Worm (Caenorhabditis elegans) whole organism, L4 larva: Measurements from ENCODE around the gene gcy-33.
A peak's percentile ranks its signal among the peaks of the same experiment; 100 is the strongest.

ENCODE experiments used
- F26F4.8 ChIP-seq: fragments of 200-800 bp; sonication (Bioruptor generic); conservative IDR thresholded peaks from 2 replicates; pipeline ENCODE4 v1.3.6; 2022; ENCODE audit warnings: missing genetic modification characterization, missing compliant biosample characterization
- F37D6.2 ChIP-seq: sonication (generic microtip); optimal IDR thresholded peaks from 2 replicates; lab custom pipeline; 2016; ENCODE audit warnings: mild to moderate bottlenecking, missing genetic modification characterization, missing compliant biosample characterization
- R02D3.7 ChIP-seq: fragments of 150-350 bp; sonication (generic microtip); optimal IDR thresholded peaks from 3 replicates; lab custom pipeline; 2014; ENCODE audit warnings: missing biosample characterization, missing genetic modification characterization
- Y48G9A.11 ChIP-seq: fragments of 200-800 bp; sonication (Bioruptor generic); IDR thresholded peaks from 2 replicates; pipeline ENCODE4 v1.3.6; 2022; ENCODE audit warnings: missing genetic modification reagents, missing genetic modification characterization, missing compliant biosample characterization
- ZK546.5 ChIP-seq, 2 experiments: sonication (generic microtip); optimal IDR thresholded peaks; 2 replicates each; lab custom pipeline; 2017; ENCODE audit warnings: missing biosample characterization in 2 of 2, missing genetic modification characterization in 2 of 2
- aha-1 ChIP-seq: fragments of 150-350 bp; peaks from one replicate; lab custom pipeline; 2014; ENCODE audit warnings: missing biosample characterization, missing genetic modification characterization
- aly-2 ChIP-seq: sonication (generic microtip); optimal IDR thresholded peaks from 2 replicates; lab custom pipeline; 2018; ENCODE audit warnings: missing biosample characterization, missing genetic modification characterization
- ama-1 ChIP-seq: fragments of 150-350 bp; optimal IDR thresholded peaks from 2 replicates; lab custom pipeline; 2014; ENCODE audit warnings: inconsistent platforms, mixed read lengths
- arid-1 ChIP-seq: fragments of 200-800 bp; sonication (Bioruptor generic); conservative IDR thresholded peaks from 2 replicates; pipeline ENCODE4 v1.3.6; 2022; ENCODE audit warnings: missing genetic modification reagents, missing genetic modification characterization, missing compliant biosample characterization
- attf-4 ChIP-seq: sonication (generic microtip); optimal IDR thresholded peaks from 3 replicates; lab custom pipeline; 2017; ENCODE audit warnings: missing biosample characterization, missing genetic modification characterization
- ceh-20 ChIP-seq: fragments of 200-800 bp; sonication (Bioruptor generic); IDR thresholded peaks from 2 replicates; pipeline ENCODE4 v1.3.6; 2022; ENCODE audit warnings: missing genetic modification reagents, missing genetic modification characterization, missing compliant biosample characterization
- ceh-32 ChIP-seq: sonication (generic microtip); optimal IDR thresholded peaks from 2 replicates; lab custom pipeline; 2016; ENCODE audit warnings: mild to moderate bottlenecking, missing genetic modification characterization, missing compliant biosample characterization; ENCODE audit not compliant: poor library complexity
- ces-1 ChIP-seq: fragments of 150-350 bp; sonication (generic microtip); optimal IDR thresholded peaks from 4 replicates; lab custom pipeline; 2014; ENCODE audit warnings: missing biosample characterization, missing genetic modification reagents, missing genetic modification characterization
- ctbp-1 ChIP-seq: fragments of 200-800 bp; sonication (Bioruptor generic); IDR thresholded peaks from 2 replicates; pipeline ENCODE4 v1.3.6; 2022; ENCODE audit warnings: missing genetic modification reagents, missing genetic modification characterization, missing compliant biosample characterization
- daf-12 ChIP-seq: fragments of 150-350 bp; optimal IDR thresholded peaks from 2 replicates; lab custom pipeline; 2014; ENCODE audit warnings: missing biosample characterization, missing genetic modification reagents, missing genetic modification characterization
- daf-16 ChIP-seq, 3 experiments: sonication (generic microtip); optimal IDR thresholded peaks; 2 replicates each; lab custom pipeline; 2016 to 2017; ENCODE audit warnings: missing genetic modification characterization in 3 of 3, missing genetic modification reagents in 3 of 3, mild to moderate bottlenecking in 2 of 3, missing compliant biosample characterization in 2 of 3, missing biosample characterization in 1 of 3, moderate library complexity in 1 of 3
- daf-19 ChIP-seq: fragments of 200-800 bp; sonication (Bioruptor generic); conservative IDR thresholded peaks from 2 replicates; pipeline ENCODE4 v1.3.6; 2022; ENCODE audit warnings: missing genetic modification characterization, missing compliant biosample characterization
- daf-8 ChIP-seq: fragments of 200-800 bp; sonication (Bioruptor generic); IDR thresholded peaks from 2 replicates; pipeline ENCODE4 v1.3.6; 2022; ENCODE audit warnings: missing genetic modification characterization, missing compliant biosample characterization
- dmd-9 ChIP-seq: fragments of 200-800 bp; sonication (Bioruptor generic); IDR thresholded peaks from 2 replicates; pipeline ENCODE4 v1.3.6; 2022; ENCODE audit warnings: missing genetic modification reagents, missing genetic modification characterization, missing compliant biosample characterization
- egl-27 ChIP-seq: sonication (generic microtip); optimal IDR thresholded peaks from 3 replicates; lab custom pipeline; 2017; ENCODE audit warnings: missing biosample characterization, missing genetic modification reagents, missing genetic modification characterization
- fkh-10 ChIP-seq: fragments of 150-350 bp; optimal IDR thresholded peaks from 2 replicates; lab custom pipeline; 2014; ENCODE audit warnings: missing biosample characterization, missing genetic modification reagents, missing genetic modification characterization
- fos-1 ChIP-seq: fragments of 150-350 bp; optimal IDR thresholded peaks from 2 replicates; lab custom pipeline; 2014; ENCODE audit warnings: missing biosample characterization, missing genetic modification characterization
- gei-8 ChIP-seq: fragments of 200-800 bp; sonication (Bioruptor generic); optimal IDR thresholded peaks from 2 replicates; lab custom pipeline; 2018; ENCODE audit warnings: mild to moderate bottlenecking, missing genetic modification characterization, missing compliant biosample characterization
- hif-1 ChIP-seq, 2 experiments: sonication (generic microtip); optimal IDR thresholded peaks; 2 replicates each; lab custom pipeline; 2016 to 2017; ENCODE audit warnings: missing compliant biosample characterization in 2 of 2, missing genetic modification characterization in 2 of 2, missing genetic modification reagents in 2 of 2, missing genotype in 2 of 2, mild to moderate bottlenecking in 1 of 2
- hlh-11 ChIP-seq: fragments of 200-800 bp; sonication (Bioruptor generic); optimal IDR thresholded peaks from 2 replicates; lab custom pipeline; 2018; ENCODE audit warnings: mild to moderate bottlenecking, missing genetic modification characterization, missing compliant biosample characterization
- hlh-30 ChIP-seq: sonication (generic microtip); optimal IDR thresholded peaks from 2 replicates; lab custom pipeline; 2017; ENCODE audit warnings: antibody characterized with exemption, mild to moderate bottlenecking, missing genetic modification characterization, missing compliant biosample characterization; ENCODE audit not compliant: insufficient read depth
- hmg-1.1 ChIP-seq: fragments of 200-800 bp; sonication (Bioruptor generic); IDR thresholded peaks from 2 replicates; pipeline ENCODE4 v1.3.6; 2022; ENCODE audit warnings: missing genetic modification reagents, missing genetic modification characterization, missing compliant biosample characterization
- lin-39 ChIP-seq: fragments of 150-350 bp; optimal IDR thresholded peaks from 2 replicates; lab custom pipeline; 2014; ENCODE audit warnings: missing biosample characterization, missing genetic modification reagents, missing genetic modification characterization
- lir-3 ChIP-seq: sonication (generic microtip); optimal IDR thresholded peaks from 2 replicates; lab custom pipeline; 2016; ENCODE audit warnings: mild to moderate bottlenecking, missing genetic modification characterization, missing compliant biosample characterization
- lsy-2 ChIP-seq, 2 experiments: fragments of 150-350 bp in 1 of 2; sonication (generic microtip) in 1 of 2; optimal IDR thresholded peaks; 2 replicates each; lab custom pipeline; 2014 to 2017; ENCODE audit warnings: missing biosample characterization in 2 of 2, missing genetic modification characterization in 2 of 2
- mdl-1 ChIP-seq, 2 experiments: fragments of 150-350 bp in 1 of 2; sonication (generic microtip) in 1 of 2; optimal IDR thresholded peaks; 2 replicates each; lab custom pipeline; 2014 to 2017; ENCODE audit warnings: missing biosample characterization in 2 of 2, missing genetic modification characterization in 2 of 2
- mdt-29 ChIP-seq: fragments of 200-800 bp; sonication (Bioruptor generic); IDR thresholded peaks from 2 replicates; pipeline ENCODE4 v1.3.6; 2022; ENCODE audit warnings: missing genetic modification reagents, missing genetic modification characterization, missing compliant biosample characterization
- mep-1 ChIP-seq: fragments of 150-350 bp; sonication (generic microtip); optimal IDR thresholded peaks from 3 replicates; lab custom pipeline; 2014; ENCODE audit warnings: missing biosample characterization, missing genetic modification characterization
- mxl-2 ChIP-seq: fragments of 200-800 bp; sonication (Bioruptor generic); conservative IDR thresholded peaks from 2 replicates; pipeline ENCODE4 v1.3.6; 2022; ENCODE audit warnings: missing genetic modification reagents, missing genetic modification characterization, missing compliant biosample characterization
- mxl-3 ChIP-seq: fragments of 200-800 bp; sonication (Bioruptor generic); optimal IDR thresholded peaks from 2 replicates; lab custom pipeline; 2018; ENCODE audit warnings: mild to moderate bottlenecking, missing genetic modification characterization, missing compliant biosample characterization
- nhr-102 ChIP-seq: sonication (generic microtip); optimal IDR thresholded peaks from 2 replicates; lab custom pipeline; 2016; ENCODE audit warnings: mild to moderate bottlenecking, missing genetic modification characterization, moderate library complexity, missing compliant biosample characterization
- nhr-11 ChIP-seq: fragments of 150-350 bp; optimal IDR thresholded peaks from 2 replicates; lab custom pipeline; 2014; ENCODE audit warnings: missing biosample characterization, missing genetic modification characterization
- nhr-48 ChIP-seq: sonication (generic microtip); optimal IDR thresholded peaks from 2 replicates; lab custom pipeline; 2016; ENCODE audit warnings: mild to moderate bottlenecking, missing genetic modification characterization, missing compliant biosample characterization
- nhr-6 ChIP-seq: fragments of 150-350 bp; optimal IDR thresholded peaks from 2 replicates; lab custom pipeline; 2014; ENCODE audit warnings: missing biosample characterization, missing genetic modification characterization
- nhr-76 ChIP-seq: fragments of 150-350 bp; optimal IDR thresholded peaks from 2 replicates; lab custom pipeline; 2014; ENCODE audit warnings: missing biosample characterization, missing genetic modification characterization
- pha-4 ChIP-seq, 2 experiments: fragments of 150-350 bp in 1 of 2; fragments of 200-800 bp in 1 of 2; sonication (Bioruptor generic) in 1 of 2; IDR thresholded peaks in 1 of 2; optimal IDR thresholded peaks in 1 of 2; 2 replicates each; pipeline versions ENCODE4 v1.3.6 to Lab custom; 2014 to 2022; ENCODE audit warnings: missing genetic modification characterization in 2 of 2, missing genetic modification reagents in 2 of 2, missing biosample characterization in 1 of 2, missing compliant biosample characterization in 1 of 2
- rbr-2 ChIP-seq: sonication (generic microtip); optimal IDR thresholded peaks from 2 replicates; lab custom pipeline; 2016; ENCODE audit warnings: missing genotype, missing genetic modification characterization, missing compliant biosample characterization
- sdz-12 ChIP-seq: fragments of 200-800 bp; sonication (Bioruptor generic); optimal IDR thresholded peaks from 2 replicates; lab custom pipeline; 2018; ENCODE audit warnings: mild to moderate bottlenecking, missing genetic modification characterization, missing compliant biosample characterization
- spr-1 ChIP-seq: sonication (generic microtip); optimal IDR thresholded peaks from 2 replicates; lab custom pipeline; 2016; ENCODE audit warnings: mild to moderate bottlenecking, missing genetic modification characterization, missing compliant biosample characterization
- tra-1 ChIP-seq: fragments of 200-800 bp; sonication (Bioruptor generic); IDR thresholded peaks from 2 replicates; pipeline ENCODE4 v1.3.6; 2022; ENCODE audit warnings: missing genetic modification reagents, missing genetic modification characterization, missing compliant biosample characterization
- unc-62 ChIP-seq, 3 experiments: fragments of 150-350 bp in 1 of 3; sonication (generic microtip); optimal IDR thresholded peaks in 2 of 3; peaks in 1 of 3; 1 replicate in 1 of 3; 2 replicates in 2 of 3; lab custom pipeline; 2014 to 2017; ENCODE audit warnings: missing biosample characterization in 3 of 3, missing genetic modification characterization in 3 of 3, missing genetic modification reagents in 3 of 3, missing genotype in 1 of 3
- zip-2 ChIP-seq: fragments of 150-350 bp; optimal IDR thresholded peaks from 2 replicates; lab custom pipeline; 2014; ENCODE audit warnings: missing biosample characterization, missing genetic modification characterization

gcy-33 gene

ce11 chrV:12025683-12026082, 24.1 kb upstream of the gcy-33 start:
- TF ChIP-seq nhr-11 (tag; lab: Kevin White, UChicago), result peak; percentile 2
- no peak for TF ChIP-seq hlh-11 (tag; lab: Kevin White, UChicago)
- TF ChIP-seq ceh-32 (tag; lab: Kevin White, UChicago), result peak; percentile 28
- no peak for TF ChIP-seq gei-8 (GFP tag; lab: Kevin White, UChicago)
- TF ChIP-seq lsy-2 (tag; optimal IDR thresholded peaks at IDR 0.05; lab: Kevin White, UChicago), result peak in 1 of 2 experiments; percentile 29
- peak in 1 of 2 experiments; percentile 2 for TF ChIP-seq hif-1 (tag; optimal IDR thresholded peaks at IDR 0.05; lab: Kevin White, UChicago)
- no peak for TF ChIP-seq lin-39 (tag; lab: Kevin White, UChicago)
- no peak for TF ChIP-seq daf-19 (GFP tag; lab: Robert Waterston, UW)
- TF ChIP-seq ces-1, result peak; percentile 88
- peak in 1 of 2 experiments; percentile 3 for TF ChIP-seq daf-16 (GFP tag; optimal IDR thresholded peaks at IDR 0.05; lab: Kevin White, UChicago)
- no peak for TF ChIP-seq daf-16 (tag; optimal IDR thresholded peaks at IDR 0.05; lab: Kevin White, UChicago)
- peak; percentile 18 for TF ChIP-seq mep-1 (tag; lab: Kevin White, UChicago)
- no peak for TF ChIP-seq ceh-20 (GFP tag; lab: Robert Waterston, UW)
- TF ChIP-seq hlh-30 (tag; lab: Kevin White, UChicago), result peak; percentile 64
- TF ChIP-seq daf-12 (tag; lab: Kevin White, UChicago), result no peak
- peak; percentile 66; the same call in 1 of the 2 replicates for TF ChIP-seq ctbp-1 (GFP tag; lab: Robert Waterston, UW)
- TF ChIP-seq tra-1 (GFP tag; lab: Robert Waterston, UW), result no peak
- TF ChIP-seq daf-8 (GFP tag; lab: Robert Waterston, UW), result no peak
- TF ChIP-seq rbr-2 (tag; lab: Kevin White, UChicago), result no peak
- no peak for TF ChIP-seq nhr-102 (tag; lab: Kevin White, UChicago)
- no peak for TF ChIP-seq mdt-29 (GFP tag; lab: Robert Waterston, UW)
- no peak for TF ChIP-seq pha-4 (GFP tag; IDR thresholded peaks at IDR 0.05; lab: Robert Waterston, UW)
- no peak for TF ChIP-seq pha-4 (tag; optimal IDR thresholded peaks at IDR 0.05; lab: Kevin White, UChicago)
- no peak for TF ChIP-seq lir-3 (tag; lab: Kevin White, UChicago)
- peak; percentile 3 for TF ChIP-seq F37D6.2 (tag; lab: Kevin White, UChicago)
- peak; percentile 40 for TF ChIP-seq mxl-3 (GFP tag; lab: Kevin White, UChicago)
- TF ChIP-seq mdl-1 (tag; optimal IDR thresholded peaks at IDR 0.05; lab: Kevin White, UChicago), result peak in 1 of 2 experiments; percentile 68
- peak; percentile 94 for TF ChIP-seq fkh-10 (GFP tag; lab: Kevin White, UChicago)
- TF ChIP-seq nhr-6 (tag; lab: Kevin White, UChicago), result no peak
- TF ChIP-seq fos-1, result no peak
- TF ChIP-seq aha-1 (tag; lab: Kevin White, UChicago), result peak; percentile 82

ce11 chrV:12024273-12024672, 22.7 kb upstream of the gcy-33 start:
- TF ChIP-seq Y48G9A.11 (GFP tag; lab: Robert Waterston, UW) (0 out of 2 replicates have a peak, but pooled peaks have one; percentile 5), dmd-9 (GFP tag; lab: Robert Waterston, UW) (0 out of 2 replicates have a peak, but pooled peaks have one; percentile 51), egl-27 (tag; lab: Kevin White, UChicago) (no peak), unc-62 (GFP tag; optimal IDR thresholded peaks at IDR 0.05 in 1 of 2; lab: Kevin White, UChicago) (no peak), unc-62 (tag; optimal IDR thresholded peaks at IDR 0.05; lab: Kevin White, UChicago) (no peak), zip-2 (no peak), F26F4.8 (GFP tag; lab: Robert Waterston, UW) (0 out of 2 replicates have a peak, but pooled peaks have one; percentile 36), ceh-32 (tag; lab: Kevin White, UChicago) (no peak), nhr-48 (tag; lab: Kevin White, UChicago) (no peak), mep-1 (tag; lab: Kevin White, UChicago) (peak; percentile 5), attf-4 (tag; lab: Kevin White, UChicago) (no peak), ZK546.5 (tag; optimal IDR thresholded peaks at IDR 0.05; lab: Kevin White, UChicago) (no peak), arid-1 (no peak; the same call in 1 of the 2 replicates), nhr-102 (tag; lab: Kevin White, UChicago) (no peak), sdz-12 (no peak), hlh-30 (tag; lab: Kevin White, UChicago) (peak; percentile 31), lsy-2 (tag; optimal IDR thresholded peaks at IDR 0.05; lab: Kevin White, UChicago) (peak in 1 of 2 experiments; percentile 9), hmg-1.1 (GFP tag; lab: Robert Waterston, UW) (peak; percentile 64; the same call in 1 of the 2 replicates), nhr-76 (tag; lab: Kevin White, UChicago) (no peak), lir-3 (tag; lab: Kevin White, UChicago) (peak; percentile 18), spr-1 (no peak), ceh-20 (GFP tag; lab: Robert Waterston, UW) (peak; percentile 28; the same call in 1 of the 2 replicates), ama-1 (lab: Kevin White, UChicago) (no peak), aly-2 (no peak), mxl-2 (GFP tag; lab: Robert Waterston, UW) (no peak), R02D3.7 (tag; lab: Kevin White, UChicago) (no peak)
